Fruit fly (Drosophila melanogaster) whole organism, embryonic: ENCODE measurements around the gene Rab9Fb.
A peak's percentile ranks its signal among the peaks of the same experiment; 100 is the strongest.

ENCODE experiments used
- Adf1 ChIP-seq: fragments of 200-800 bp; sonication (Bioruptor generic); IDR thresholded peaks from 2 replicates; pipeline ENCODE4 v1.3.6; 2022; ENCODE audit warnings: missing biosample characterization, missing genetic modification characterization
- Aef1 ChIP-seq: fragments of 200-800 bp; sonication (Bioruptor generic); IDR thresholded peaks from 3 replicates; pipeline ENCODE4 v1.3.6; 2022; ENCODE audit warnings: missing biosample characterization, missing genetic modification characterization
- Atf-2 ChIP-seq: fragments of 200-800 bp; sonication (Bioruptor generic); optimal IDR thresholded peaks from 2 replicates; lab custom pipeline; 2016; ENCODE audit warnings: missing biosample characterization, missing genetic modification characterization
- Atf6 ChIP-seq: fragments of 200-800 bp; sonication (Bioruptor generic); IDR thresholded peaks from 2 replicates; pipeline ENCODE4 v1.3.6; 2022; ENCODE audit warnings: missing biosample characterization, missing genetic modification characterization
- Bgb ChIP-seq: fragments of 200-800 bp; sonication (Bioruptor generic); IDR thresholded peaks from 2 replicates; pipeline ENCODE4 v1.3.6; 2022; ENCODE audit warnings: missing biosample characterization, missing genetic modification characterization; ENCODE audit not compliant: partially characterized antibody
- CG10543 ChIP-seq: fragments of 200-800 bp; sonication (Bioruptor generic); optimal IDR thresholded peaks from 3 replicates; lab custom pipeline; 2017; ENCODE audit warnings: missing biosample characterization, mild to moderate bottlenecking, missing genetic modification characterization, moderate library complexity
- CG11504 ChIP-seq: fragments of 200-800 bp; sonication (Bioruptor generic); optimal IDR thresholded peaks from 3 replicates; lab custom pipeline; 2019; ENCODE audit warnings: missing biosample characterization, mild to moderate bottlenecking, missing genetic modification characterization, moderate library complexity
- CG12219 ChIP-seq: fragments of 200-800 bp; sonication (Bioruptor generic); optimal IDR thresholded peaks from 3 replicates; lab custom pipeline; 2018; ENCODE audit warnings: missing biosample characterization, mild to moderate bottlenecking, missing genetic modification characterization
- CG12391 ChIP-seq: fragments of 200-800 bp; sonication (Bioruptor generic); optimal IDR thresholded peaks from 3 replicates; lab custom pipeline; 2018; ENCODE audit warnings: missing biosample characterization, mild to moderate bottlenecking, missing genetic modification characterization, moderate library complexity
- CG13287 ChIP-seq: fragments of 200-800 bp; sonication (Bioruptor generic); IDR thresholded peaks from 2 replicates; pipeline ENCODE4 v1.3.6; 2022; ENCODE audit warnings: missing biosample characterization, missing genetic modification characterization; ENCODE audit not compliant: partially characterized antibody
- CG1832 ChIP-seq: fragments of 200-800 bp; sonication (Bioruptor generic); optimal IDR thresholded peaks from 2 replicates; lab custom pipeline; 2017; ENCODE audit warnings: missing biosample characterization, mild to moderate bottlenecking, missing genetic modification characterization, inconsistent platforms
- CG18599 ChIP-seq: fragments of 200-800 bp; sonication (Bioruptor generic); optimal IDR thresholded peaks from 3 replicates; lab custom pipeline; 2017; ENCODE audit warnings: missing biosample characterization, missing genetic modification characterization, mild to moderate bottlenecking, moderate library complexity, missing genetic modification reagents
- CG2678 ChIP-seq: fragments of 200-800 bp; sonication (Bioruptor generic); optimal IDR thresholded peaks from 3 replicates; lab custom pipeline; 2019; ENCODE audit warnings: missing biosample characterization, mild to moderate bottlenecking, missing genetic modification characterization, moderate library complexity
- CG31441 ChIP-seq: fragments of 200-800 bp; sonication (Bioruptor generic); IDR thresholded peaks from 2 replicates; pipeline ENCODE4 v1.3.6; 2022; ENCODE audit warnings: missing biosample characterization, missing genetic modification characterization
- CG32767 ChIP-seq: fragments of 200-800 bp; sonication (Bioruptor generic); IDR thresholded peaks from 2 replicates; pipeline ENCODE4 v1.3.6; 2022; ENCODE audit warnings: missing biosample characterization, missing genetic modification characterization
- CG34376 ChIP-seq: fragments of 200-800 bp; sonication (Bioruptor generic); optimal IDR thresholded peaks from 2 replicates; lab custom pipeline; 2018; ENCODE audit warnings: missing biosample characterization, mild to moderate bottlenecking, missing genetic modification characterization
- CG42726 ChIP-seq: fragments of 200-800 bp; sonication (Bioruptor generic); IDR thresholded peaks from 2 replicates; pipeline ENCODE4 v1.3.6; 2022; ENCODE audit warnings: missing biosample characterization, missing genetic modification characterization; ENCODE audit not compliant: partially characterized antibody
- CG4360 ChIP-seq: fragments of 200-800 bp; sonication (Bioruptor generic); IDR thresholded peaks from 2 replicates; pipeline ENCODE4 v1.3.6; 2022; ENCODE audit warnings: missing biosample characterization, missing genetic modification characterization
- CG6175 ChIP-seq: fragments of 200-800 bp; sonication (Bioruptor generic); IDR thresholded peaks from 3 replicates; pipeline ENCODE4 v1.3.6; 2022; ENCODE audit warnings: missing biosample characterization, missing genetic modification characterization
- CG6254 ChIP-seq: fragments of 200-800 bp; sonication (Bioruptor generic); optimal IDR thresholded peaks from 3 replicates; lab custom pipeline; 2017; ENCODE audit warnings: mild to moderate bottlenecking, missing biosample characterization, missing genetic modification reagents, missing genetic modification characterization
- CG8765 ChIP-seq: fragments of 200-800 bp; sonication (Bioruptor generic); IDR thresholded peaks from 2 replicates; pipeline ENCODE4 v1.3.6; 2022; ENCODE audit warnings: missing biosample characterization, missing genetic modification characterization
- CoRest ChIP-seq: fragments of 200-800 bp; sonication (Bioruptor generic); optimal IDR thresholded peaks from 3 replicates; lab custom pipeline; 2018; ENCODE audit warnings: missing biosample characterization, mild to moderate bottlenecking, missing genetic modification characterization, moderate library complexity
- Drgx ChIP-seq: fragments of 200-800 bp; sonication (Bioruptor generic); IDR thresholded peaks from 2 replicates; pipeline ENCODE4 v1.3.6; 2022; ENCODE audit warnings: missing biosample characterization, missing genetic modification characterization
- Fer3 ChIP-seq: fragments of 200-800 bp; sonication (Bioruptor generic); optimal IDR thresholded peaks from 2 replicates; lab custom pipeline; 2018; ENCODE audit warnings: missing biosample characterization, mild to moderate bottlenecking, missing genetic modification characterization, moderate library complexity
- Hr3 ChIP-seq: fragments of 200-800 bp; sonication (Bioruptor generic); optimal IDR thresholded peaks from 3 replicates; lab custom pipeline; 2016; ENCODE audit warnings: missing biosample characterization, missing genetic modification characterization
- Hr51 ChIP-seq, 2 experiments: fragments of 200-800 bp; sonication (Bioruptor generic); optimal IDR thresholded peaks; 2 replicates in 1 of 2; 3 replicates in 1 of 2; lab custom pipeline; 2016 to 2018; ENCODE audit warnings: missing biosample characterization in 2 of 2, missing genetic modification characterization in 2 of 2, mild to moderate bottlenecking in 1 of 2, moderate library complexity in 1 of 2
- Med ChIP-seq: fragments of 200-800 bp; sonication (Bioruptor generic); peaks from one replicate; lab custom pipeline; 2016; ENCODE audit warnings: missing biosample characterization, missing genetic modification characterization, mild to moderate bottlenecking, inconsistent platforms, moderate library complexity
- NFAT ChIP-seq: fragments of 200-800 bp; sonication (Bioruptor generic); IDR thresholded peaks from 2 replicates; pipeline ENCODE4 v1.3.6; 2022; ENCODE audit warnings: missing biosample characterization, missing genetic modification characterization
- Pdp1 ChIP-seq, 2 experiments: fragments of 200-800 bp; sonication (Bioruptor generic); optimal IDR thresholded peaks; 3 replicates each; lab custom pipeline; 2016; ENCODE audit warnings: missing biosample characterization in 2 of 2, missing genetic modification characterization in 2 of 2, mild to moderate bottlenecking in 1 of 2, moderate library complexity in 1 of 2
- Rfx ChIP-seq: fragments of 200-800 bp; sonication (Bioruptor generic); IDR thresholded peaks from 2 replicates; pipeline ENCODE4 v1.3.6; 2022; ENCODE audit warnings: missing biosample characterization, missing genetic modification characterization
- Scr ChIP-seq: fragments of 200-800 bp; sonication (Bioruptor generic); IDR thresholded peaks from 2 replicates; pipeline ENCODE4 v1.3.6; 2022; ENCODE audit warnings: missing biosample characterization, missing genetic modification characterization; ENCODE audit not compliant: partially characterized antibody
- abd-A ChIP-seq: fragments of 200-800 bp; sonication (Bioruptor generic); optimal IDR thresholded peaks from 3 replicates; lab custom pipeline; 2019; ENCODE audit warnings: missing biosample characterization, mild to moderate bottlenecking, missing genetic modification characterization, moderate library complexity
- chif ChIP-seq, 2 experiments: fragments of 200-800 bp; sonication (Bioruptor generic); optimal IDR thresholded peaks; 3 replicates each; lab custom pipeline; 2016; ENCODE audit warnings: missing biosample characterization in 2 of 2, missing genetic modification characterization in 2 of 2
- chinmo ChIP-seq: fragments of 200-800 bp; sonication (Bioruptor generic); IDR thresholded peaks from 4 replicates; pipeline ENCODE4 v1.3.6; 2022; ENCODE audit warnings: missing biosample characterization, missing genetic modification characterization; ENCODE audit not compliant: partially characterized antibody
- ci ChIP-seq: fragments of 200-800 bp; sonication (Bioruptor generic); IDR thresholded peaks from 3 replicates; pipeline ENCODE4 v1.3.6; 2022; ENCODE audit warnings: missing biosample characterization, missing genetic modification characterization
- corto ChIP-seq: fragments of 200-800 bp; sonication (Bioruptor generic); optimal IDR thresholded peaks from 2 replicates; lab custom pipeline; 2016; ENCODE audit warnings: missing biosample characterization, mild to moderate bottlenecking, missing genetic modification characterization, moderate library complexity
- dysf ChIP-seq: fragments of 200-800 bp; sonication (Bioruptor generic); IDR thresholded peaks from 3 replicates; pipeline ENCODE4 v1.3.6; 2022; ENCODE audit warnings: missing biosample characterization, missing genetic modification characterization
- fd96Cb ChIP-seq: fragments of 200-800 bp; sonication (Bioruptor generic); optimal IDR thresholded peaks from 2 replicates; lab custom pipeline; 2018; ENCODE audit warnings: missing biosample characterization, mild to moderate bottlenecking, missing genetic modification characterization, moderate library complexity
- her ChIP-seq: fragments of 200-800 bp; sonication (Bioruptor generic); optimal IDR thresholded peaks from 2 replicates; lab custom pipeline; 2016; ENCODE audit warnings: missing biosample characterization, missing genetic modification characterization
- lab ChIP-seq: fragments of 200-800 bp; sonication (Bioruptor generic); optimal IDR thresholded peaks from 3 replicates; lab custom pipeline; 2017; ENCODE audit warnings: missing biosample characterization, missing genetic modification characterization, mild to moderate bottlenecking, moderate library complexity, missing genetic modification reagents
- lbe ChIP-seq: fragments of 200-800 bp; sonication (Bioruptor generic); optimal IDR thresholded peaks from 2 replicates; lab custom pipeline; 2016; ENCODE audit warnings: missing biosample characterization, mild to moderate bottlenecking, missing genetic modification characterization
- row ChIP-seq: fragments of 200-800 bp; sonication (Bioruptor generic); IDR thresholded peaks from 3 replicates; pipeline ENCODE4 v1.3.6; 2022; ENCODE audit warnings: missing biosample characterization, missing genetic modification characterization
- run ChIP-seq: fragments of 200-800 bp; sonication (Bioruptor generic); optimal IDR thresholded peaks from 3 replicates; lab custom pipeline; 2018; ENCODE audit warnings: missing biosample characterization, mild to moderate bottlenecking, missing genetic modification characterization
- ssp ChIP-seq: fragments of 200-800 bp; sonication (Bioruptor generic); IDR thresholded peaks from 2 replicates; pipeline ENCODE4 v1.3.6; 2022; ENCODE audit warnings: missing biosample characterization, missing genetic modification characterization
- unpg ChIP-seq: fragments of 200-800 bp; sonication (Bioruptor generic); optimal IDR thresholded peaks from 3 replicates; lab custom pipeline; 2018; ENCODE audit warnings: missing biosample characterization, mild to moderate bottlenecking, missing genetic modification characterization, moderate library complexity
- wek ChIP-seq: fragments of 200-800 bp; sonication (Bioruptor generic); optimal IDR thresholded peaks from 3 replicates; lab custom pipeline; 2018; ENCODE audit warnings: missing biosample characterization, mild to moderate bottlenecking, missing genetic modification characterization, moderate library complexity
- zen2 ChIP-seq: fragments of 200-800 bp; sonication (Bioruptor generic); IDR thresholded peaks from 3 replicates; pipeline ENCODE4 v1.3.6; 2022; ENCODE audit warnings: missing biosample characterization, missing genetic modification characterization; ENCODE audit not compliant: partially characterized antibody

Gene Rab9Fb

DNA sequence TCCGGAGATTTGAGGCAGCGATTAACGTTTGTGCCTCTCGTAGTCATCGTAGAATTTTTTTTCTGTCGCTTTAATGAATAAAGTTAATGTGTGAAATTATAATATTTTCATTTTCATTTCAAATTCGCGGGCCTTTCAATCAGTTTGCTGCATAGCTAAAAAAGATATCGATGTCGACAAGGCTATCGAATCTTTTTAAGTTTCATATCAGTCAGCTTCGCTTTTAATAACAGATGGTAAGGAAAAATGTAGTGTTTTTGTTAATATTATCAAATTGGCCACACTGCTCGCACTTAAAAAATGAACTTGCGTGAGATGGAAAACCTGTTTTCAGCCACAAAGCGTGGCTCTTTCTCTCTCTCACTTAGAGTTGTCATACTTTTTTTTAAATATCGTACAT lies 22.7 kb downstream of the Rab9Fb start (continued):
- TF ChIP-seq CG6254 (GFP tag; lab: Kevin White, UChicago), result no peak
- TF ChIP-seq CG12219 (GFP tag; lab: Kevin White, UChicago), result no peak
- no peak for TF ChIP-seq unpg (GFP tag; lab: Kevin White, UChicago)
- TF ChIP-seq ssp, result no peak
- no peak for TF ChIP-seq lab (GFP tag; lab: Kevin White, UChicago)
- no peak for TF ChIP-seq CG1832 (GFP tag; lab: Kevin White, UChicago)
- no peak for TF ChIP-seq CoRest (tag; lab: Kevin White, UChicago)
- TF ChIP-seq CG12391 (tag; lab: Kevin White, UChicago), result no peak
- TF ChIP-seq zen2 (GFP tag; lab: Robert Waterston, UW), result peak; percentile 69
- TF ChIP-seq chinmo, result peak; percentile 51; the same call in 1 of the 4 replicates
- no peak for TF ChIP-seq chif (GFP tag; optimal IDR thresholded peaks at IDR 0.05; lab: Kevin White, UChicago)
- peak; percentile 54 for TF ChIP-seq Scr (GFP tag; lab: Robert Waterston, UW)
- TF ChIP-seq, all 482 proteins: peak for 34

dm6 chrX:10927110-10927509 lies 25.2 kb downstream of the Rab9Fb start, which contains the start of gene CG2145:
Gene CG2145 (plus strand): TSS chrX:10927399.
- TF ChIP-seq ci (GFP tag; lab: Robert Waterston, UW), result 0 out of 3 replicates have a peak, but pooled peaks have one; percentile 46
- no peak for TF ChIP-seq Atf-2
- TF ChIP-seq Fer3 (tag; lab: Kevin White, UChicago), result peak; percentile 3
- no peak for TF ChIP-seq wek (GFP tag; lab: Kevin White, UChicago)
- no peak for TF ChIP-seq fd96Cb (tag; lab: Kevin White, UChicago)
- TF ChIP-seq CG34376 (GFP tag; lab: Kevin White, UChicago), result peak; percentile 26
- TF ChIP-seq run (tag; lab: Kevin White, UChicago), result peak; percentile 18
- 0 out of 2 replicates have a peak, but pooled peaks have one; percentile 19 for TF ChIP-seq CG32767 (GFP tag; lab: Robert Waterston, UW)
- TF ChIP-seq CG13287, result peak; percentile 8; the same call in 1 of the 2 replicates
- peak; percentile 53 for TF ChIP-seq CG11504 (tag; lab: Kevin White, UChicago)
- peak; percentile 62 for TF ChIP-seq Aef1 (GFP tag; lab: Robert Waterston, UW)
- TF ChIP-seq Pdp1 (GFP tag; optimal IDR thresholded peaks at IDR 0.05; lab: Kevin White, UChicago), result peak in 1 of 2 experiments; percentile 21
- peak; percentile 18 for TF ChIP-seq corto
- TF ChIP-seq CG4360, result peak; percentile 90
- no peak for TF ChIP-seq Hr3
- TF ChIP-seq Adf1, result peak; percentile 73
- peak; percentile 42 for TF ChIP-seq CG10543
- peak; percentile 5 for TF ChIP-seq abd-A (tag; lab: Kevin White, UChicago)
- TF ChIP-seq CG42726 (GFP tag; lab: Robert Waterston, UW), result no peak
- TF ChIP-seq Rfx (GFP tag; lab: Robert Waterston, UW), result peak; percentile 25; the same call in 1 of the 2 replicates
- peak; percentile 18; the same call in 1 of the 3 replicates for TF ChIP-seq row
- peak; percentile 79 for TF ChIP-seq lbe
- no peak for TF ChIP-seq chif (GFP tag; optimal IDR thresholded peaks at IDR 0.05; lab: Kevin White, UChicago)
- 0 out of 2 replicates have a peak, but pooled peaks have one; percentile 6 for TF ChIP-seq Bgb (GFP tag; lab: Robert Waterston, UW)
- peak; percentile 82; the same call in 1 of the 3 replicates for TF ChIP-seq CG6175 (GFP tag; lab: Robert Waterston, UW)
- TF ChIP-seq dysf (GFP tag; lab: Robert Waterston, UW), result no peak
- TF ChIP-seq Drgx (GFP tag; lab: Robert Waterston, UW), result peak; percentile 35; the same call in 1 of the 2 replicates
- TF ChIP-seq NFAT (GFP tag; lab: Robert Waterston, UW), result peak; percentile 28; the same call in 1 of the 2 replicates
- peak; percentile 42 for TF ChIP-seq CG2678
- TF ChIP-seq chinmo, result peak; percentile 88
- TF ChIP-seq her, result no peak
- peak; percentile 13 for TF ChIP-seq CG18599
- peak; percentile 50 for TF ChIP-seq Med
- TF ChIP-seq CG8765 (GFP tag; lab: Robert Waterston, UW), result peak; percentile 36; the same call in 1 of the 2 replicates
- TF ChIP-seq Hr51 (GFP tag; optimal IDR thresholded peaks at IDR 0.05; lab: Kevin White, UChicago), result peak in 1 of 2 experiments; percentile 22
- TF ChIP-seq Atf6 (GFP tag; lab: Robert Waterston, UW), result 0 out of 2 replicates have a peak, but pooled peaks have one; percentile 16
- TF ChIP-seq CG31441, result 0 out of 2 replicates have a peak, but pooled peaks have one; percentile 12
